Worm (Caenorhabditis elegans): ENCODE measurements around the gene F21G4.5.

F21G4.5 gene

ce11 chrX:9905840-9906239, at the start of gene F21G4.5:
Gene F21G4.5, plus strand, starts transcription at chrX:9906140.
- TF ChIP-seq ahr-1 (tag; optimal IDR thresholded peaks at IDR 0.05) = no peak
- TF ChIP-seq elt-4 (tag; optimal IDR thresholded peaks at IDR 0.05) = no peak
- TF ChIP-seq dmd-4 (tag; optimal IDR thresholded peaks at IDR 0.05; ENCODE audit: borderline replicate concordance) = no peak
- no peak for TF ChIP-seq ceh-48 (tag; optimal IDR thresholded peaks at IDR 0.05)
- no peak for TF ChIP-seq C08G9.2 (tag; optimal IDR thresholded peaks at IDR 0.05)
- TF ChIP-seq ref-2 (tag; optimal IDR thresholded peaks at IDR 0.05) = no peak
- TF ChIP-seq hlh-15 (tag; optimal IDR thresholded peaks at IDR 0.05) = no peak
- no peak for TF ChIP-seq ceh-24 (tag; optimal IDR thresholded peaks at IDR 0.05)
- no peak for TF ChIP-seq ceh-30 (tag; optimal IDR thresholded peaks at IDR 0.05)
- TF ChIP-seq ceh-45 (GFP tag; IDR thresholded peaks at IDR 0.05) = no peak
- no peak for TF ChIP-seq hlh-30 (tag; optimal IDR thresholded peaks at IDR 0.05; ENCODE audit: insufficient read depth)
- no peak for TF ChIP-seq zip-5 (tag; optimal IDR thresholded peaks at IDR 0.05)
- no peak for TF ChIP-seq ceh-34 (tag; optimal IDR thresholded peaks at IDR 0.05)
- no peak for TF ChIP-seq dve-1 (tag; optimal IDR thresholded peaks at IDR 0.05)
- TF ChIP-seq pat-9 (tag; optimal IDR thresholded peaks at IDR 0.05) = no peak
- TF ChIP-seq ceh-14 (tag; optimal IDR thresholded peaks at IDR 0.05) = no peak

- TF ChIP-seq nhr-11 (tag; optimal IDR thresholded peaks at IDR 0.05) (no peak), lim-6 (tag; optimal IDR thresholded peaks at IDR 0.05) (no peak), elt-4 (tag; optimal IDR thresholded peaks at IDR 0.05) (no peak), odd-2 (tag; optimal IDR thresholded peaks at IDR 0.05) (no peak), ceh-2 (tag; optimal IDR thresholded peaks at IDR 0.05) (no peak), ceh-24 (tag; optimal IDR thresholded peaks at IDR 0.05) (no peak), pag-3 (tag; optimal IDR thresholded peaks at IDR 0.05; ENCODE audit: borderline replicate concordance) (no peak), ahr-1 (tag; optimal IDR thresholded peaks at IDR 0.05) (no peak), T23F11.4 (GFP tag; optimal IDR thresholded peaks at IDR 0.05) (no peak), fkh-6 (tag; optimal IDR thresholded peaks at IDR 0.05) (no peak), sdc-2 (tag; optimal IDR thresholded peaks at IDR 0.05) (no peak), tbx-7 (tag; optimal IDR thresholded peaks at IDR 0.05) (no peak), ceh-48 (tag; optimal IDR thresholded peaks at IDR 0.05) (no peak), ceh-31 (tag; optimal IDR thresholded peaks at IDR 0.05) (no peak), rnt-1 (tag; optimal IDR thresholded peaks at IDR 0.05) (no peak), pha-2 (tag; optimal IDR thresholded peaks at IDR 0.05) (no peak), elt-2 (tag; optimal IDR thresholded peaks at IDR 0.05) (no peak)
Measured at ce11 chrX:9856618-9857017, 49.3 kb upstream of the F21G4.5 start, which contains the start of gene R07B1.11. Gene R07B1.11, plus strand, starts transcription at chrX:9856918.

ce11 chrX:9858069-9858468, 47.9 kb upstream of the F21G4.5 start, which contains the start of gene scav-5:
Gene scav-5, plus strand, starts transcription at chrX:9858365.
- TF ChIP-seq hlh-6 (tag; optimal IDR thresholded peaks at IDR 0.05) = no peak
- TF ChIP-seq Y22D7AL.16 (tag; optimal IDR thresholded peaks at IDR 0.05) = no peak
- no peak for TF ChIP-seq zip-5 (tag; optimal IDR thresholded peaks at IDR 0.05)
- TF ChIP-seq C38D4.7 (GFP tag; optimal IDR thresholded peaks at IDR 0.05) = no peak
- no peak for TF ChIP-seq ceh-31 (tag; optimal IDR thresholded peaks at IDR 0.05)
- no peak for TF ChIP-seq sox-2 (GFP tag; IDR thresholded peaks at IDR 0.05)
- no peak for TF ChIP-seq mec-3 (tag; optimal IDR thresholded peaks at IDR 0.05; ENCODE audit: borderline replicate concordance)
- no peak for TF ChIP-seq ceh-6 (GFP tag; optimal IDR thresholded peaks at IDR 0.05)
- TF ChIP-seq nfya-1 (tag; optimal IDR thresholded peaks at IDR 0.05) = no peak
- TF ChIP-seq ceh-24 (tag; optimal IDR thresholded peaks at IDR 0.05) = no peak
- no peak for TF ChIP-seq ceh-48 (tag; optimal IDR thresholded peaks at IDR 0.05)

- TF ChIP-seq elt-4 (tag; optimal IDR thresholded peaks at IDR 0.05) = no peak
- peak; percentile 56 for TF ChIP-seq elt-2 (tag; optimal IDR thresholded peaks at IDR 0.05)
- TF ChIP-seq nfya-1 (tag; optimal IDR thresholded peaks at IDR 0.05) = no peak
- TF ChIP-seq unc-55 (GFP tag; optimal IDR thresholded peaks at IDR 0.05) = no peak
Measured at ce11 chrX:9862916-9863624, 42.9 kb upstream of the F21G4.5 start, which contains the start of the genes gst-36 and R07B1.5. Gene gst-36, minus strand, starts transcription at chrX:9862960. Gene R07B1.5, plus strand, starts transcription at chrX:9863580.

All from whole organism, late embryonic.